Worm (Caenorhabditis elegans): Measurements from ENCODE around the gene hpo-18.

DNA sequence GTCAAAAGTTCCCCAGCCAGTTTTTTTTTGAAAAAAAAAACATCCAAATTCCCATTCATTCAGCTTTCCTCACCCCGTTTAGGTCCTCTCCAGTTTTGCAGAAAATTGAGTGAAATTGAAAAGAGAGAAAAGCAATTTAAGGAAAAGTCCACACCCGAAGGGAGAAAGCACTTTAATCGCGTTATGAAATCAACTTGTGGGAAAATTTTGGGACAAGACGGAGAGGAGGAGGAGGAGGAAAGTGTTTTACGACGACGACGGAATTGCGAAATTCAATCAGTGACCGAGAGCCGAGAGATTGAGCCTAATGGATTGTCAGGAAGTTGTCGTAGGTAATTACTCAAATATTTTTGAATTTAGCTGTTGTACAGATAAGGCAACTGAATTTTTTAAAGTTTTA, 11.1 kb upstream of the hpo-18 start:
- TF ChIP-seq egl-27 (tag; optimal IDR thresholded peaks at IDR 0.05) (peak; percentile 12), lsy-2 (tag; optimal IDR thresholded peaks at IDR 0.05) (peak in 1 of 2 experiments; percentile 20), R02D3.7 (tag; optimal IDR thresholded peaks at IDR 0.05) (no peak), crh-2 (tag; optimal IDR thresholded peaks at IDR 0.05) (no peak), zag-1 (tag; optimal IDR thresholded peaks at IDR 0.05) (no peak), alr-1 (tag; optimal IDR thresholded peaks at IDR 0.05) (no peak), lin-13 (GFP tag; optimal IDR thresholded peaks at IDR 0.05) (no peak), ztf-4 (tag; optimal IDR thresholded peaks at IDR 0.05) (no peak)
